Fruit fly (Drosophila melanogaster): ENCODE measurements around the gene CG6041.

dm6 chrX:5992767-5993325 lies 44.9 kb downstream of the CG6041 start:
- TF ChIP-seq psq (optimal IDR thresholded peaks at IDR 0.05) (no peak), usp (GFP tag; optimal IDR thresholded peaks at IDR 0.05) (no peak)
